Fruit fly (Drosophila melanogaster) ovary, adult (tissue): ENCODE results near the gene CG1299.

Experiments
- CG17801 ChIP-seq: fragments of 200-800 bp; optimal IDR thresholded peaks from 2 replicates; lab custom pipeline; 2019; ENCODE audit warnings: missing biosample characterization, mild to moderate bottlenecking, missing genetic modification characterization, moderate library complexity; ENCODE audit not compliant: partially characterized antibody

CG1299 gene

DNA sequence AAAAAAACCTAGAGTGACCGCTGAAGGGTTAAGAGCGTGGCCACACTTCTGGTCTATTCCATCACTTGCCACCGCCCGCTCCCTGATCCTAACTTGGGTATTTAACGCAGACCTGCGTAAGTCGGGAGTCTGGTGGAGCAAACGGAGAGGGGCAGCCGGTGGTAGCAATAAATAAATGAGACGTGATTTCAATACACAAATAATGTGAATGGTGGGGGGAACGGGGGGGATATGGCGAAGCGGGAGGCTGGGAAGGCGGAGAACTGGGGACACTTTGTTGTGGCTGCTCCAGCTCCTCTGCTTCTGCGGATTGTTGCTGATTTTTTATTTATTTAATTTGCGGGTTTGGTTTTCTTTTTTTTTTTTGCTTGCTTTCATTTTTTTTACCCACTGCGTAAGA, 9.4 kb downstream of the CG1299 start:
- TF ChIP-seq CG17801: no peak

DNA sequence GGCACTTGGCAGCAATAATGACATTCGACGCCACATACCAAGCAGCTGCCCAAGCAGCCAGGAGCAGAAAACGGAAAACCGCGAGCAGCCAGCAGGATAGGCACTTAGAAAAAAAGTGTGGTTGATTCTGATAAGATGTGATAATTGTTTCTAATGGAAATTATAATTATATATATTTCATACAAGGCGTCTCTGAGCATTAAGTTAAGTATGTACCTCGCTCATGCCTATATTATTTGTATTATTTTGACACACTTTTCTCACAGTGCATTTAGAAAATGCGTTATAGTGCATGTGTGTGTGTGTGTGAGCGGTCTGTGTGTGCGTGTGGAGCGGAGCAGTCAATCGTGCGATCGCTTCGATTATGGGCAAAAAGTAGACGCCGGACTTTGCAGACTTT, 9.9 kb downstream of the CG1299 start:
- no peak for TF ChIP-seq CG17801

DNA sequence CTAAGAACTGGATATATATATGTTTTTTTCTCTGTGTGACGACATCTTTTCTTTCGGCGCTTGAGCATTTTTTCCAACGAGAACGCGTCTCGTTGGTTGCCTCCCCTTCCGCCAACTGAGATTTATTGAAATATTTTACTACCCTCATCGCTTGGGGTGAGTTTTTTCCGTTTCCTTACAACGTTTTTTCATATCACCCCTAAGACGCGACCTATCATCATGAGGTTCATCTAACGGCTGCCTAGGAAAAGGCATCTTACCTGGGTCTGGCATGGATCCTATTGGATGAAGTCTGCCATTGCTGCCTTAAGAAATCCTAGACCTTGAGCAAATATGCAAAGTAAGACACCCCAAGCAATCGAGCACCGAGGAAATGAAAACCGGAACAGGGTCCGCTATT, 10.8 kb downstream of the CG1299 start:
- TF ChIP-seq CG17801: no peak

DNA sequence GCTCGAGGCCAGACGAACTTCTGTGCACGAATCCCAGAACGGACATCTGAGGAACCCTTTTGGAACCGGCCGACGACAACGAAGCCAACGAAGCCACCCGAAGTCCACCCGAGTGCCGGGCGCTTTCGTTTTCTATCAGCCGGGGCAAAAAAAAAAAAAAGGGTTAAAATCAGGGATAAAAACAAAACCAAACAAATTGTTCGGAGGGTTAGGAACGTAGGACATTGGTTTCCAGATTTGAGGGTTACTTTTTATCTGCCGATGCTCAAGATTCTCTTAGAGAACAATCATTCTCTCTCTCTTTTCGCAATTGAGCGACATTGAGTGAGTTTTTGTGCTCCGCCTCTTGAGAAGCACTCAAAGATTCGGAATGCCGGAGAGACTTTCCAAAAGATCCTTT, 12.4 kb downstream of the CG1299 start, which contains the start of gene nab:
TSS of gene nab (minus strand) at position 7 of the 400 bp plus-strand sequence.
- no peak for TF ChIP-seq CG17801

DNA sequence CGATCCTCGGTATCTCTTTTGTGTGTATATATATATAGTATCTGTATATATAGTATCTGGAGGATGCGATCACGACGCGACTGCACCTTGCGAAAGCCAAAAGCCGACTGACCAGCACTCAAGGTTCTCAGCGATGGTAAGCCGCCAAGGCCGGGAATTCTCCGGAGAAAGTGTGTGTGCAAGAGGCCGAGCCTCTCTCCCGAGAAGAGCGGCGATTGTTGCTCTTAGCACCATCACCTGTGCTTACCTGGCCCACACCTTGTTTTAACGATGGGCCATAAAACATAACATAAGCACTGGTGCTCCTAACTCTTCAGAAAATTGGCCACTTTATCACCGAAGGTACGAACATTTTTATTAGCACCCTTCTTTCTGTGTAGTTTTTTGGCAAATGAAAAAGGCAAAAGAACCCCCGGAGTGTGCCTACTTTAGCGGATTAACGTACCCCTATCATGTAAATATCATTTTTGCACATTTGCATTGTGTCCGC, 18.9 kb downstream of the CG1299 start, which contains the start of gene mas:
TSS of gene mas (minus strand) at position 112 of the 490 bp plus-strand sequence.
- no peak for TF ChIP-seq CG17801

DNA sequence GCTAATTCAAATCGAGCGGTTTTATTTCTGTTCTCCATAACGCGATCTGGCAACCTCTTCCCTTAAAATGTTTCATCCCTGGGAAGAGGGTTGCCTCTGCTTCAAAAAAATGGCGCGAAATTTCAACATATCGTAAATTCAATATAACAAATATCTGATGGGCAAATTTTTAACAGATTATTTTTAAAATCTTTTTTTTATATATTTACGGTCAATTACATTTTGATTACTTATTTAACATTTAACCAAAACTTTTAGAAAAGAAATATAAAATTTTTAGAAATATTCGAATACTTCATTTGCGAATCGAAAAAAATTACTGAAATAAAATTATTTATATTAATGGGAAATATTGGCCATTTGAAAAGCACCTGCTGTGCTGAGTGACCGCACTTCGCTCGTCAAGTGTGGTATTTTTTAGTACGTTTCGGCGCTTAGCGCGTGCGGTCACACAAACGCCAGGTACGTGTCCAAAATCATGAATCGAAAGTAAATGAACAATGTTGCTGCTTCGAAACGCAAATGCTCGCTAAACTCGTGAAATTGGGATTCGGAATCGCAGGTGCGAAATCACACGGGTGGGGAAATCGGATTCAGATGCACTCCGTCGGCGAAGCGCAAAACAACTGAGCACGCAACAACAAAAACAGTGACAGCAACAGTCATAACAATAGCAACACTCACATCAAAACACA, 21.6 kb downstream of the CG1299 start, which contains the start of gene Ero1L:
TSS of gene Ero1L (plus strand) at position 448 of the 695 bp plus-strand sequence.
- TF ChIP-seq CG17801: peak; percentile 30

DNA sequence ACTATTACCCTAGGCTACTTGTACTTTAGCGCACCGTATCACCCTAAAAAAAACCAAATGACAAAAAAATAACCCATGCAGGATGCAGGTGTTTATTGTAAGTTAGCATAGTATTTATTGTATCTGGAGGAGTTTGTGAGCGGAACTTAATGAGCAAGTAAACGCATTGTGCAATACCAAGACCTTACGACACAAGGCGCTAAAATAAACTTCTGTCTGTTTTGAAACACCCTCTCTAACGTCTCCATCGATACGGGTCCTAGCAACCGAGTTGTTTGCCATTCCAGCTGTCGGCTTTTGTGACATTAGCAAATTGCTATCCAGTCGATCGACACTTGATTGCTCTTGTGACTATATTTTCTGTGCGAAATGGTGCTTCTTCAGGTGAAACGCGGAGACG, 25.1 kb downstream of the CG1299 start, which contains the start of gene CG18675:
TSS of gene CG18675 (plus strand) at position 301 of the 400 bp plus-strand sequence.
- TF ChIP-seq CG17801: no peak

DNA sequence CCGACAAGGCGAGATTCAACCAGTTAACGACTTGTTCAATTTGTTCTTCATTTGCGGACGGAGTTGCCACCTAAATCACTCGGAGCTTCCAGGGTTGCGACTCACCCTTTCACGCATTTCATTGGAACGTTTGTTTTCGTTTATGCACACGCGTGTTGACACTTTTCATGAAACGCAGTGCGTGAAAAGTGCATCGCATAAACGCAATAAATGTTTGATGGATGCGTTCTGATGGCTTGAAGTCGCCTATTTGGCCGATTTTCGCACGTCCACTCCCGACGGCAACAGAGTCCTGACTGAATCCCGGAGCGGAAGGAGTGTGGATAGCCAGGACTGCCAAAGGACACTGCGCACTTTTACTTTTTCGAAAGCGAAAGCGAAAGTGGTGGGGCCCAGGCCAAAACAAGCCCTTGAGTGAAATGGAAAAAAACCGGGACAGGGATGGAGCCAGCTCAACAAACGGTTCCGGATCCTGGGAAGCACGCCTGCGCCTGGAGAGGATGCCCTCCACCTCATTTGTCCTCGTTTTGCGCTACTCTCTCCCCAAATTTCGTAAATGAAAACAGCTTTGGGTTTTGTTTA, 29.6 kb downstream of the CG1299 start, which contains the start of gene Teh4:
TSS of gene Teh4 (minus strand) at position 290 of the 582 bp plus-strand sequence.
- TF ChIP-seq CG17801: no peak

DNA sequence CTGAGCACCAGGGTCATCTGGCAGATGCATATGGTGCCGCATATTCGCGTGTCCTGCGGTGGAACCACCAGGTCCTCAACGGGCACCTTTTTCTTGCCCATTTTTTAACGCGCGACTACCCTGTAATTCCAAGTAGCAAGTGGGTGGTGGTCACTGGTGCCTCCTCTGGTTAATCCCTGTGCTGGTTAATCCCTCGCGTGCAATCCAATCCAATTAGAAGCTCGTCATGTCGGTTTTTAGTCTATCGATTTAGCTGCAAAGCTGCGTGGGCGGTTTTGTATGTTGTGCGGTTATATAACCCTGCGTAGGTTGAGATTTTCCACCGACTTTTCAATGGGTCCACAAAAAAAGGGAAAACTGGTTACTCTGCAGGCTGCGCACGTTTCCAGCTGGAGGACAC, 36.1 kb downstream of the CG1299 start, which contains the start of gene Teh3:
TSS of gene Teh3 (minus strand) at position 101 of the 400 bp plus-strand sequence.
- no peak for TF ChIP-seq CG17801

DNA sequence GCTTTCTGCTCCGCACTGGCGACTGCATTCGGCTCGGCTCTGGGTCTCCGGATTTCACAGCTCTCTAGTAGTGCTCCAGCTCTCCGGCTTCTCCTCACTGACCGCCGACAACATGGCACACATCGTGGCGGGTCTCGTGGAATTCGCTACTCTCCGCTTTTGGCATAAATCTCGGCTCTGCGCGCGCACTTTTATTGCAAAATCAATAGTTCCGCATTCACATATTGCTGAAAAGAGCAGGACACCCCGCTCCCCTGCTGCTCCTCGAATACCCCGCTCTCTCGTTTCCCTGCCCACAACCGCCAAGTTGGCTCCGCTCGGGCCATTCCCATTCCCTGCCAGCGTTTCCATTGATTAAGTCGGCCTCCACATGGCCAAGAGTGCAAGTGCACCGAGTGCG, 36.8 kb downstream of the CG1299 start:
- no peak for TF ChIP-seq CG17801

DNA sequence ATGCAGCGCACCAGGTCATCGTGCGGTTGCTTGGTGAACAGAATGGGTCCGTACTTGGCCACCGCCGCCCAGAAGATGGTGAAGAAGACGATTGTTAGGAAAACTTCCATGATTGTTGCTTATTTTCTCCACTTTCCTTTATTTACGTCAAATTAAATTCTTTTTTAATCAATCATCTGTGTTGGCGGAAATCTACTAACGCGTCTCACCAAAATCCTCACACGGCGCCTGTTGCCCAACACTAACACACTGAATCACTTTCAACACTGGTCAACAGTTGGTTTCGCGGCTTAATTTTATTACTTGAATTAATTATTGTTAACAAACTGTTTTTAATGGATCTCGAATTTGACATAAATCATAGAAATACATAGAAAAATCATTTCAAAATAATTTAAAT, 38.2 kb downstream of the CG1299 start, which contains the start of gene VhaM9.7-c:
TSS of gene VhaM9.7-c (minus strand) at position 207 of the 400 bp plus-strand sequence.
- peak; percentile 59 for TF ChIP-seq CG17801

DNA sequence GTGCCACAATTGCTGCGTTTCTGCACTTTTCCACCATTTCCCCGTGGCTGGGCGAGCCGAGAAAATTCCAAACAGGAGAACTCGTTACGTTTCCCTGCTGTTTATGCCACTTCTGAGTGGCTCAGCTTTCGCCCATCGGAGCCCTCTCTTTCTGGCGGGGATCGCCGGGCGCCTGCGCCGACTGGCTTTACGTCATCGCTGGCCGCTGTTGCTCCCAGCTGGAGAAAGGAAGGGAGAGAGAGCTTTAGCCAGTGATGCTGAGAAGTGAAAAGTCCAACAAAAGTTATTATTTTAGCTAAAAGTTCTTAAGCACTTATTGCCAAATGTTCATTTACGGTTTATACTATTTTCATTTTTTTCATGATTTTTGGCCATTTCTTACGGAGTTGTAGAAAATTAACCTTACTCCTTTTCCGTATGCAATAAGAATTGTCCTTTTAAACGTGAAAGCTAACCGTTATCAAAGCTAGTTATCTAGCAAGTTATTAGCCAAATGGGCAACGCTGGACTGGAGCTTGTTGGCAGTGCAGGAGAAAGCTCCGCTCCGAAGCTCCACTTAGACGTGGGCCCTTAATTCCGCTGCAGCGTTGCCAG, 39.5 kb downstream of the CG1299 start, which contains the start of the genes Teh2 and tipE:
TSS of gene Teh2 (minus strand) at position 94 of the 594 bp plus-strand sequence.
TSS of gene tipE (plus strand) at position 570 of the 594 bp plus-strand sequence.
- TF ChIP-seq CG17801: no peak

DNA sequence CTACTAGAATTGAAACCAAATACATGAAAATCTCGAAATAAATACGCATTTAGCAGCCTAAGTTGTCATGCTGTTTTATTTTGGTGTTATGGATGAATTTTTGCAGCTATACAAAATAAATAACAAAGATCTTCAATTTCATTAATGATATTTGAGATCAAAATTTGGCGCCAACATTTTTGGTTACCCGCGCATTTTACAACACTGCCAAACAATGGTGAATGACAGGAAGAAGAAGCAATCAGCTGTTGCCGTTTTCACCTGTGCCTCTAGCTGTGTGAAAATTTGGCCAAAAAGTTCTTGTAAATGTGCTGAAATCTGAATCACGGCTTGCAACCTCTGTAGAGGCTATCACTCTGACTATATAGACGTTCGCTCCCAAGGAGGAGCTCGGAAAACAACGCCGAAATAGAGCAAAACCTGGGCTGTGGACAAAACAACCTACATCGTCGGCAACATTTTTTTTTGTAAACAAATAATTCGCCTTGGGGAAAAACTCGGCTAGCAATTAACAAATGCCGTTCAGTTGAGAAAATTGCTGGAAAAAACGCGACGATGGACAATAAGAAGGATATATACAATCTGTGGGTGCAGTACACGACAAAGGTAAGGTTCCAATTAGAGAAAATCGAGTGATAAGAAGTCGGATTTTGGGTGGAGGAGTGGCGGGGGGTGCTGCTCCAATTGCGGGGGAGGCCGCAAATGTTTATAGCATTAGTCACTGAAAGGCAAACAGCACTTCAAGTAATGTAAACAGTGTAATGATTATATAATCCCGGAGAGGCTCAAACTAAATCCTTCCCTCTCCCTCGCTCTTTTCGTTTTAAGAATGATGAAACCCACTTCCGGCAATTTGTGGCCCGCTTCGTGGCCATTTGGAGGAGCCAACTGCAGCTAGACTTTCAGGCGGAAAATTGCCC, 45.5 kb downstream of the CG1299 start, which contains the start of gene CG43367:
TSS of gene CG43367 (plus strand) at position 264 of the 920 bp plus-strand sequence.
- TF ChIP-seq CG17801: no peak
